Worm (Caenorhabditis elegans): Measurements from ENCODE around the gene R02F11.12.

DNA sequence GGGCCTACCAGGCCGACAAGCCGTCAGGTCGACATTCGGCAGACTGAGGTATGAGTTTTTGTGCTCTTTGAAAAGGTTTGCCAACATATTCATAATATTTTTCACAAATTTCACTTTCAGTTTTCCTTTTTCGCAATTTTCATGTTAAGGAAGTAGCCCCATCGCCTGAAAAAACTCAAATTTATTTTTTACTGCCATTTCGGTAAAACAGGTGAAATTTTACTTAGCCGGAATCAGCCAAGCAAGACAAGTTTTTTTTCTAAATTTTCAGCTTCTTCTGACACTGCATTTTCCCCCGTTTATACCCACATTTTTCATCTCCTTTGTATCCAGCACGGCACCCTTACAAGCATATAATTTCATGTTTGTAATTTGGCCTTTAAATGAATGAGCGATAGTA lies 1.1 kb downstream of the R02F11.12 start, which contains the start of gene R02F11.11:
- no peak for TF ChIP-seq rnt-1 (tag; optimal IDR thresholded peaks at IDR 0.05)
- no peak for TF ChIP-seq nhr-11 (tag; optimal IDR thresholded peaks at IDR 0.05)
- TF ChIP-seq blmp-1 (tag; optimal IDR thresholded peaks at IDR 0.05): no peak
- no peak for TF ChIP-seq hlh-4 (tag; optimal IDR thresholded peaks at IDR 0.05)

All from whole organism, L1 larva.